Worm (Caenorhabditis elegans) whole organism, L1 larva: ENCODE results near the gene Y39A3CL.3.

Source experiments
- efl-1 ChIP-seq, 4 experiments: fragments of 150-350 bp; optimal IDR thresholded peaks in 3 of 4; peaks in 1 of 4; 1 replicate in 1 of 4; 2 replicates in 3 of 4; lab custom pipeline; 2014; ENCODE audit warnings: missing biosample characterization in 2 of 4, missing genetic modification characterization in 2 of 4, missing genetic modification reagents in 2 of 4
- sox-4 ChIP-seq: sonication (generic microtip); optimal IDR thresholded peaks from 2 replicates; lab custom pipeline; 2016; ENCODE audit warnings: missing genetic modification characterization, missing compliant biosample characterization
- tbx-2 ChIP-seq: sonication (generic microtip); optimal IDR thresholded peaks from 2 replicates; lab custom pipeline; 2016; ENCODE audit warnings: missing genetic modification characterization, missing compliant biosample characterization
- ztf-4 ChIP-seq: fragments of 150-350 bp; optimal IDR thresholded peaks from 2 replicates; lab custom pipeline; 2014; ENCODE audit warnings: missing biosample characterization, missing genetic modification characterization

The Y39A3CL.3 gene

DNA sequence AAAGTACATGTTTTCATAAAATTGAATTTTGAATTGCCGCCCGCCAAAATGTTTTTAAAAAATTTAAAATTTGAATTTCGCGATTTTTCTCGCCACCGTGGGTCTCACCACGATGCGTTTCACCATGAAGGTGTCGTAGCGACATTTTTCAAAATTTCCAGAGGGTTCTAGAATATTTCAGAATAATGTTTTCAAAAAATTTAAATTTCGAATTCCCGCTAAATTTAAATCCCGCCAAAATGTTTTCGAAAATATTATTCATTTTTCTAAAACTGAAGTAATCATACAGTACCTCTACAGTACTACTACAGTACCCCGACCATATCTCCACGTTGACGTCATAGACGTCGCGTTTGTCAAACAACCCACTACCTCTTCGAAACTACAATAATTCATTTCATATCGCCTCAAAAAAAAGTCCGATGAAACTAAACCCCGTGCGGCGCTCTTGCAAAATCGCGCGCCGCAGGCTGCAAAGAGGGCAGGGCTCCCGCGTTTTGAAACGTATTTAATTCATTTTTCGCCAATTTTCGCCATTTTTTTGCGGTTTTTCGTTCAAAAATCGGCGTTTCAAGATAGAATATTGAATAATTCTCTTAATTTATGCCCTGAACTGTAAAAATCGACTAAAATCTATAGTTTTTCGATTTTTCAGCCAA is 46.8 kb downstream of the Y39A3CL.3 start, which contains the start of the genes pvf-1 and Y39A3CL.7 (continued):
- TF ChIP-seq efl-1 (optimal IDR thresholded peaks at IDR 0.05; lab: Kevin White, UChicago) (peak; percentile 26 to 57), efl-1 (GFP tag; optimal IDR thresholded peaks at IDR 0.05 in 1 of 2; lab: Kevin White, UChicago) (peak; percentile 44 to 95), sox-4 (tag; lab: Kevin White, UChicago) (peak; percentile 29), ztf-4 (tag; lab: Kevin White, UChicago) (no peak), tbx-2 (tag; lab: Kevin White, UChicago) (peak; percentile 34)
- TF ChIP-seq, all 84 proteins: peak for 21
